Worm (Caenorhabditis elegans) whole organism, L2 larva: ENCODE data around the gene C03A7.2.

Source experiments
- F13H6.1 ChIP-seq: sonication (generic microtip); optimal IDR thresholded peaks from 2 replicates; lab custom pipeline; 2016; ENCODE audit warnings: missing genetic modification characterization, missing compliant biosample characterization
- ama-1 ChIP-seq: fragments of 150-350 bp; optimal IDR thresholded peaks from 2 replicates; lab custom pipeline; 2018; ENCODE audit warnings: inconsistent platforms
- ceh-82 ChIP-seq: fragments of 150-350 bp; optimal IDR thresholded peaks from 2 replicates; lab custom pipeline; 2014; ENCODE audit warnings: missing biosample characterization, missing genetic modification characterization
- mdl-1 ChIP-seq, 2 experiments: fragments of 150-350 bp in 1 of 2; sonication (generic microtip) in 1 of 2; optimal IDR thresholded peaks; 2 replicates each; lab custom pipeline; 2017; ENCODE audit warnings: missing biosample characterization in 2 of 2, missing genetic modification characterization in 2 of 2
- nhr-11 ChIP-seq: fragments of 150-350 bp; optimal IDR thresholded peaks from 2 replicates; lab custom pipeline; 2014; ENCODE audit warnings: missing biosample characterization, missing genetic modification characterization
- nhr-21 ChIP-seq: fragments of 150-350 bp; optimal IDR thresholded peaks from 2 replicates; lab custom pipeline; 2014; ENCODE audit warnings: missing biosample characterization, missing genetic modification characterization
- nhr-237 ChIP-seq: fragments of 150-350 bp; optimal IDR thresholded peaks from 2 replicates; lab custom pipeline; 2014; ENCODE audit warnings: missing biosample characterization, missing genetic modification characterization
- ztf-4 ChIP-seq: fragments of 150-350 bp; optimal IDR thresholded peaks from 2 replicates; lab custom pipeline; 2014; ENCODE audit warnings: missing biosample characterization, missing genetic modification characterization

DNA sequence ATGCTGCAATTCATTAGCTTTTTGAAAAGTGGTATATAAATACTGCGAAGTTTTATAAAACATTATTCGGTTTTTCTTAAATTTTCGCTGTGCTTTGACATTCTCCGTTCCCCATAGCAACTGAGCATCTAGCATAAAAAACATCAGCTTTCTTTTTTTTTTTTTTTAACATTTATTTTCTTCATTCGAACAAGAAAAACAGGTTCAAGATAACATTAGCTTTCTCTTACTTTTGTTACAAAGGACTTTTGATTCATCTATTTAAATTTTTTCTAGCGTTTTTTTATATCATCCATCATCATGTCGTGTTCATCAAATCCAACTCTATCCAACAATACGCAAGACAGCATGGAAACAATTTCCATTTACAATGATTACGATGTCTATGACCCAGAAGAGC is 43.8 kb upstream of the C03A7.2 start, which contains the start of gene F14F9.3:
- TF ChIP-seq nhr-237 (no peak), nhr-21 (tag; lab: Kevin White, UChicago) (no peak), mdl-1 (tag; optimal IDR thresholded peaks at IDR 0.05; lab: Kevin White, UChicago) (no peak), nhr-11 (tag; lab: Kevin White, UChicago) (no peak), ama-1 (lab: Kevin White, UChicago) (no peak), ceh-82 (tag; lab: Kevin White, UChicago) (no peak), F13H6.1 (tag; lab: Kevin White, UChicago) (no peak), ztf-4 (tag; lab: Kevin White, UChicago) (no peak)
